Worm (Caenorhabditis elegans) whole organism, young adult: Measurements from ENCODE around the gene ctr-9.

Experiments
- nfya-1 ChIP-seq: sonication (generic microtip); optimal IDR thresholded peaks from 2 replicates; lab custom pipeline; 2017; ENCODE audit warnings: antibody characterized with exemption, missing compliant biosample characterization, missing genetic modification characterization, borderline replicate concordance; ENCODE audit not compliant: insufficient read depth
- snpc-4 ChIP-seq, 5 experiments: fragments of 150-350 bp in 1 of 5; sonication (generic microtip) in 4 of 5; optimal IDR thresholded peaks; 2 replicates each; lab custom pipeline; 2014 to 2018; ENCODE audit warnings: missing genetic modification characterization in 5 of 5, missing biosample characterization in 3 of 5, antibody characterized with exemption in 2 of 5, mild to moderate bottlenecking in 2 of 5, missing compliant biosample characterization in 2 of 5, missing genotype in 2 of 5, moderate library complexity in 2 of 5, missing genetic modification reagents in 1 of 5

- TF ChIP-seq snpc-4 (GFP tag; optimal IDR thresholded peaks at IDR 0.05; lab: Kevin White, UChicago) (no peak), snpc-4 (tag; optimal IDR thresholded peaks at IDR 0.05; lab: Kevin White, UChicago) (no peak), nfya-1 (tag; lab: Kevin White, UChicago) (no peak)
Measured at ce11 chrIII:9511660-9512059, 20.5 kb downstream of the ctr-9 start.
